Worm (Caenorhabditis elegans) whole organism, early embryonic: ENCODE data around the gene C45G9.5.

Experiments used
- B0310.2 ChIP-seq: sonication (generic microtip); optimal IDR thresholded peaks from 2 replicates; lab custom pipeline; 2016; ENCODE audit warnings: mild to moderate bottlenecking, missing genetic modification characterization, missing compliant biosample characterization
- F13C5.2 ChIP-seq: sonication (generic microtip); optimal IDR thresholded peaks from 2 replicates; lab custom pipeline; 2017; ENCODE audit warnings: mild to moderate bottlenecking, missing genetic modification characterization, inconsistent platforms, missing compliant biosample characterization
- aly-1 ChIP-seq: sonication (generic microtip); optimal IDR thresholded peaks from 2 replicates; lab custom pipeline; 2016; ENCODE audit warnings: missing genetic modification characterization, missing compliant biosample characterization
- ama-1 ChIP-seq: fragments of 150-350 bp; optimal IDR thresholded peaks from 2 replicates; lab custom pipeline; 2014
- ceh-13 ChIP-seq: fragments of 200-800 bp; sonication (Bioruptor generic); optimal IDR thresholded peaks from 2 replicates; lab custom pipeline; 2018; ENCODE audit warnings: mild to moderate bottlenecking, missing genetic modification characterization, missing compliant biosample characterization
- ceh-36 ChIP-seq: sonication (generic microtip); optimal IDR thresholded peaks from 2 replicates; lab custom pipeline; 2016; ENCODE audit warnings: missing genetic modification characterization, inconsistent platforms, missing compliant biosample characterization
- ets-7 ChIP-seq: sonication (generic microtip); optimal IDR thresholded peaks from 2 replicates; lab custom pipeline; 2016; ENCODE audit warnings: missing genotype, missing genetic modification characterization, missing compliant biosample characterization
- flt-1 ChIP-seq: fragments of 200-800 bp; sonication (Bioruptor generic); IDR thresholded peaks from 2 replicates; pipeline ENCODE4 v1.3.6; 2022; ENCODE audit warnings: missing genetic modification characterization, missing compliant biosample characterization
- hmbx-1 ChIP-seq: sonication (generic microtip); optimal IDR thresholded peaks from 2 replicates; lab custom pipeline; 2016; ENCODE audit warnings: mild to moderate bottlenecking, missing genetic modification characterization, missing compliant biosample characterization
- hmg-4 ChIP-seq: fragments of 200-800 bp; sonication (Bioruptor generic); optimal IDR thresholded peaks from 2 replicates; lab custom pipeline; 2018; ENCODE audit warnings: mild to moderate bottlenecking, missing genetic modification characterization, missing compliant biosample characterization
- hnd-1 ChIP-seq: sonication (generic microtip); optimal IDR thresholded peaks from 2 replicates; lab custom pipeline; 2016; ENCODE audit warnings: missing genetic modification characterization, missing compliant biosample characterization
- pes-1 ChIP-seq: fragments of 200-800 bp; sonication (Bioruptor generic); IDR thresholded peaks from 2 replicates; pipeline ENCODE4 v1.3.6; 2022; ENCODE audit warnings: missing genetic modification reagents, missing genetic modification characterization, missing compliant biosample characterization
- scrt-1 ChIP-seq: fragments of 200-800 bp; sonication (Bioruptor generic); IDR thresholded peaks from 2 replicates; pipeline ENCODE4 v1.3.6; 2022; ENCODE audit warnings: missing genetic modification characterization, missing compliant biosample characterization
- sea-1 ChIP-seq: fragments of 200-800 bp; sonication (Bioruptor generic); conservative IDR thresholded peaks from 2 replicates; pipeline ENCODE4 v1.3.6; 2022; ENCODE audit warnings: missing genetic modification characterization, missing compliant biosample characterization
- tbx-11 ChIP-seq: fragments of 200-800 bp; sonication (Bioruptor generic); IDR thresholded peaks from 2 replicates; pipeline ENCODE4 v1.3.6; 2022; ENCODE audit warnings: missing genetic modification characterization, missing compliant biosample characterization
- tbx-37 ChIP-seq: fragments of 200-800 bp; sonication (Bioruptor generic); conservative IDR thresholded peaks from 2 replicates; pipeline ENCODE4 v1.3.6; 2022; ENCODE audit warnings: missing genetic modification reagents, missing genetic modification characterization, missing compliant biosample characterization
- tra-4 ChIP-seq: sonication (generic microtip); optimal IDR thresholded peaks from 2 replicates; lab custom pipeline; 2017; ENCODE audit warnings: missing genetic modification characterization, missing compliant biosample characterization

The C45G9.5 gene

DNA sequence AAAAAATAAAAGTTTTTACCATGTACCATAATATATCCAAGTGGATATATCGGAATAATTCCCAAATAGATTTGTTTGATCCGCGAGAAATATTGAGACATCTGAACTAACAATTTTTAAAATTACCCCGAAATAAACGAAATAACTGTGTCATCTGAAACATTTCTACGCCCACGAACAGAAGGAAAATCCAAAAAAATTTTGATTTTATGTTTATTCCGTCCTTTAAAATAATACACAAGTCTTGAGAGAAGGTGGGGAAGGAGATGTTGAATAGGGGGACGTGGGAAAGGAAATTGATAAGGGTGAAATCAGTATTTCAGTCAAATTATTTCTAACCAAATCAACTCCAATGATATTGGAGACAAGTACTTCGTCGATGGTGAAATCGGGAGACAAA is 39.2 kb upstream of the C45G9.5 start, which contains the start of gene R144.11:
Gene R144.11, minus strand, starts transcription at position 101 of the 400 bp plus-strand sequence.
- TF ChIP-seq sea-1 (GFP tag; lab: Robert Waterston, UW) = no peak
- no peak for TF ChIP-seq flt-1 (GFP tag; lab: Robert Waterston, UW)
- TF ChIP-seq tra-4 (tag; lab: Kevin White, UChicago) = no peak
- no peak for TF ChIP-seq hnd-1
- no peak for TF ChIP-seq hmbx-1 (tag; lab: Kevin White, UChicago)
- no peak for TF ChIP-seq scrt-1
- no peak for TF ChIP-seq B0310.2 (tag; lab: Kevin White, UChicago)
- no peak for TF ChIP-seq ets-7
- no peak for TF ChIP-seq ceh-36
- no peak for TF ChIP-seq ceh-13 (GFP tag; lab: Kevin White, UChicago)
- no peak for TF ChIP-seq tbx-11 (GFP tag; lab: Robert Waterston, UW)
- TF ChIP-seq tbx-37 (GFP tag; lab: Robert Waterston, UW) = no peak
- no peak for TF ChIP-seq aly-1 (tag; lab: Kevin White, UChicago)
- no peak for TF ChIP-seq F13C5.2 (tag; lab: Kevin White, UChicago)
- TF ChIP-seq hmg-4 (GFP tag; lab: Kevin White, UChicago) = no peak
- TF ChIP-seq ama-1 (lab: Kevin White, UChicago) = no peak
- no peak for TF ChIP-seq pes-1 (GFP tag; lab: Robert Waterston, UW)

DNA sequence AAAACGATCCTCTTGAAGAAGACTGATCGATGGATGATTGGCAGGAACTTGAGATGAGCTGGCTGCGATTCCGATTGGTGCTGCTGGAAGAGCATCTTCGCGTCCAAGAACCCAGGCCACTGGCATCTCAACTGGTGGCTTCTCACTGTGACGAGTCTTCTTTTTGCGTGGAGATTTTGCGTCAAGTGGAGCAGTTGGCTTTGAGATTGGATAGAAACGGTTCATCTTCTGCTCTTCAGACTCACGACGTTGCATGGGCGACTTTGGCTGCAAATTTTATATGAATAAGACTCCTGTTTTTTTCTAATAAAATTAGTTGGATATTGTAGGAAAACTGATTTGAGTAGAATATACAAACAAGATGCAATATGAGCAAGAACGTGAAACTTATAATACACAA is 37.2 kb upstream of the C45G9.5 start:
- no peak for TF ChIP-seq ets-7
- no peak for TF ChIP-seq B0310.2 (tag; lab: Kevin White, UChicago)
- TF ChIP-seq sea-1 (GFP tag; lab: Robert Waterston, UW) = no peak
- TF ChIP-seq ceh-36 = no peak
- no peak for TF ChIP-seq ceh-13 (GFP tag; lab: Kevin White, UChicago)
- no peak for TF ChIP-seq tbx-37 (GFP tag; lab: Robert Waterston, UW)
- no peak for TF ChIP-seq flt-1 (GFP tag; lab: Robert Waterston, UW)
- no peak for TF ChIP-seq ama-1 (lab: Kevin White, UChicago)
- no peak for TF ChIP-seq tra-4 (tag; lab: Kevin White, UChicago)
- no peak for TF ChIP-seq tbx-11 (GFP tag; lab: Robert Waterston, UW)
- TF ChIP-seq scrt-1 = no peak

DNA sequence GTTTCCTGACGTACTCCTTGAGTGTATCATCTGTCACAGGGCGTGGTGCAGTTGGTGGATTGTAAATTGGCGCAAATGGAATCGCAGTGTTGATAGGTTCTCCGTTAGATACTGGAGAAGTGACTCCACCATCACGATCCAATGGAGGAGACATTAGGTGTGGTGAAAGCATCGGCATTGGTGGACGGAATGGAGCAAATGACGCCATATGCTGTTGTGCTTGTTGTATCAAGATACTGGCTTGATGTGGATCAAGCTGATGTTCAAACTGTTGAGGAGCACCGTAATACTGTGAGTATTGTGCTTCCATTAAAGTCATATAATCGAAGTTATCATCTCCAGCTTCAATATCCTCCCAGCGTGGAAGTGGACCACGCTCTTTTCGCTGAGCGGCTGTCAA is 35.5 kb upstream of the C45G9.5 start:
- TF ChIP-seq tbx-11 (GFP tag; lab: Robert Waterston, UW) (no peak), hmbx-1 (tag; lab: Kevin White, UChicago) (no peak), ama-1 (lab: Kevin White, UChicago) (no peak), hnd-1 (no peak), ceh-13 (GFP tag; lab: Kevin White, UChicago) (no peak), aly-1 (tag; lab: Kevin White, UChicago) (no peak), tbx-37 (GFP tag; lab: Robert Waterston, UW) (no peak), sea-1 (GFP tag; lab: Robert Waterston, UW) (no peak), tra-4 (tag; lab: Kevin White, UChicago) (no peak), scrt-1 (no peak), pes-1 (GFP tag; lab: Robert Waterston, UW) (no peak), hmg-4 (GFP tag; lab: Kevin White, UChicago) (no peak), ets-7 (no peak), F13C5.2 (tag; lab: Kevin White, UChicago) (no peak), ceh-36 (no peak)

DNA sequence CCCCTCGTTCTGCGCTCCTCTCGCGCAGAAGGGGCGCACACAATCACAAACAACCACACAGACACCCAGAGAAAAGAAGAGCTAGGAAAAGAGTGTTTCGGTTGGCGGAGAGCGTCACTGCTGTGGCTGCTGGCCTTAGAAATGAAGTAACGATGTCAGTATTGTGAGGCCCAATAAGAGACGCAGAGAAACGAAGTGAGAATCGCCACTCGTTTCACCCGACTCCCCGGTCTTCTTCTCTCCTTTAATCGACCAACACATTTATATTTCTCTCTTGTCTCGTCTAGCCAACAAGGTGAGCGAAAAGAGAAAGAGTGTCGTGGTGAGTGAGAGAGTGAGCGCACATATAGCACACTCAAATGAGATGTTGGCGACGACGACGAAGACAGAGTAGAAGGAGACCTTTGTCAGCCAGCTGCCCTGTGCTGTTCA is 34.0 kb upstream of the C45G9.5 start:
- 0 out of 2 replicates have a peak, but pooled peaks have one; percentile 3 for TF ChIP-seq tbx-11 (GFP tag; lab: Robert Waterston, UW)
- TF ChIP-seq tbx-37 (GFP tag; lab: Robert Waterston, UW) = no peak
- no peak for TF ChIP-seq ets-7
- no peak for TF ChIP-seq ceh-36
- TF ChIP-seq ceh-13 (GFP tag; lab: Kevin White, UChicago) = no peak
- TF ChIP-seq aly-1 (tag; lab: Kevin White, UChicago) = peak; percentile 64
- TF ChIP-seq ama-1 (lab: Kevin White, UChicago) = no peak
- TF ChIP-seq hnd-1 = no peak
- TF ChIP-seq flt-1 (GFP tag; lab: Robert Waterston, UW) = no peak
- peak; percentile 88 for TF ChIP-seq hmg-4 (GFP tag; lab: Kevin White, UChicago)
- 0 out of 2 replicates have a peak, but pooled peaks have one; percentile 39 for TF ChIP-seq sea-1 (GFP tag; lab: Robert Waterston, UW)
- peak; percentile 74 for TF ChIP-seq F13C5.2 (tag; lab: Kevin White, UChicago)
- TF ChIP-seq pes-1 (GFP tag; lab: Robert Waterston, UW) = peak; percentile 48; the same call in 1 of the 2 replicates
- no peak for TF ChIP-seq B0310.2 (tag; lab: Kevin White, UChicago)
- TF ChIP-seq hmbx-1 (tag; lab: Kevin White, UChicago) = no peak
- TF ChIP-seq scrt-1 = peak; percentile 14; the same call in 1 of the 2 replicates
- TF ChIP-seq tra-4 (tag; lab: Kevin White, UChicago) = no peak

DNA sequence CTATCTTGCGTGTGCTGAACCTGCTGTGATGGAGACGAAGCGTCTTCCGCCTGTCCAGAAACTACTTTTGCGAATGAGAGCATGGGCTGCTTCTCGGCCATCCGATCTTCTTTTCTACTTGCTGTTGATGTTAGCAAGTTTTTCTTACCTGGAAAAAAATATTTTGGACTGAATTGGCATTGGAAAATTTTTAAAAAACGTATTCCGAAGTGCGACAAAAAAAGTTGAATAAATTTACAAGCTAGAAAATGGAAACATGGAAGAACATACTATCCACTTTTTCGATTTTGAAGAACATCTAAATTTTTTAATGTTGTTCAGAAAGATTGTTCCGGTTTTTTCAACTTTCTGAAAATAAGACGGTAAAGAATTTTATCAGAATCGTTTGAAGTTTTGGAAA is 30.4 kb upstream of the C45G9.5 start, which contains the start of gene larp-1:
Gene larp-1, minus strand, starts transcription at position 101 of the 400 bp plus-strand sequence.
- TF ChIP-seq ceh-13 (GFP tag; lab: Kevin White, UChicago) = no peak
- TF ChIP-seq sea-1 (GFP tag; lab: Robert Waterston, UW) = no peak
- no peak for TF ChIP-seq ama-1 (lab: Kevin White, UChicago)
- no peak for TF ChIP-seq tbx-37 (GFP tag; lab: Robert Waterston, UW)
- TF ChIP-seq flt-1 (GFP tag; lab: Robert Waterston, UW) = no peak
- TF ChIP-seq F13C5.2 (tag; lab: Kevin White, UChicago) = no peak
- TF ChIP-seq tra-4 (tag; lab: Kevin White, UChicago) = no peak

DNA sequence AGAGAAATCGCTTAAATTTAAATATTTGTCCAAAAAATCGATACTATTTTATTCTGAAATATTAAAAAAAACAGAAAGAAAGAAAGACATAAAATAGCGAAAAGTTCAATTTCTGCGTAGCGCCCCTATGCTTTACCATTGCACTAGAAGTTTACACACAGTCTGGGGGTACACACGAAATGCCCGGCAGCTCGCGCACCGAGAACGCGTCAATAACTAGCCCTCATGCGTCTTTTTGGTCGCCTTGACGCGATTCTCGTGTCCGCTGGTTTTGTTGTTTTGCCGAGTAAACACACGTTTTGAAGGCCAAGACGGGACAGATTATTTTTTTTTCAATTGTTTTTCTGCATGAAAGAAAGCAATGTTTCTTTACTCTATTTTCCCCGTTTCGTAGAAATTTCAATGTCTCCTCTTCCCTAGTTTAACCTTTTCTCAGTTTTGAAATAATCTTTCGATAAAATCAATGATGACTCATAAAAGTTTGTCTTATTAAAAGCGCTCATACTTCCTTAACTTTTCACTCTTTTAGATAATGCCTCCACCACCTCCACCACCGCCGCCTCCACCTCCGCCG is 29.7 kb upstream of the C45G9.5 start, which contains the start of gene wip-1:
Gene wip-1, plus strand, starts transcription at position 524 of the 574 bp plus-strand sequence.
- no peak for TF ChIP-seq hnd-1
- TF ChIP-seq ama-1 (lab: Kevin White, UChicago) = no peak
- TF ChIP-seq scrt-1 = peak; percentile 65
- no peak for TF ChIP-seq B0310.2 (tag; lab: Kevin White, UChicago)
- TF ChIP-seq pes-1 (GFP tag; lab: Robert Waterston, UW) = peak; percentile 77
- peak; percentile 67 for TF ChIP-seq tbx-11 (GFP tag; lab: Robert Waterston, UW)
- TF ChIP-seq ceh-13 (GFP tag; lab: Kevin White, UChicago) = peak; percentile 22
- TF ChIP-seq sea-1 (GFP tag; lab: Robert Waterston, UW) = 0 out of 2 replicates have a peak, but pooled peaks have one; percentile 35
- TF ChIP-seq tra-4 (tag; lab: Kevin White, UChicago) = peak; percentile 65
- peak; percentile 44 for TF ChIP-seq ets-7
- no peak for TF ChIP-seq ceh-36
- peak; percentile 56 for TF ChIP-seq aly-1 (tag; lab: Kevin White, UChicago)
- peak; percentile 67; the same call in 1 of the 2 replicates for TF ChIP-seq tbx-37 (GFP tag; lab: Robert Waterston, UW)
- TF ChIP-seq hmg-4 (GFP tag; lab: Kevin White, UChicago) = peak; percentile 95
- peak; percentile 75 for TF ChIP-seq flt-1 (GFP tag; lab: Robert Waterston, UW)
- TF ChIP-seq F13C5.2 (tag; lab: Kevin White, UChicago) = peak; percentile 93
- no peak for TF ChIP-seq hmbx-1 (tag; lab: Kevin White, UChicago)
